Worm (Caenorhabditis elegans) whole organism, mixed stage, embryonic: ENCODE measurements around the gene tbc-10.

Experiments
- ces-1 ChIP-seq: fragments of 150-350 bp; optimal IDR thresholded peaks from 2 replicates; lab custom pipeline; 2014; ENCODE audit warnings: missing biosample characterization, missing genetic modification reagents, missing genetic modification characterization
- drap-1 ChIP-seq: fragments of 200-800 bp; sonication (Bioruptor generic); optimal IDR thresholded peaks from 3 replicates; lab custom pipeline; 2018; ENCODE audit warnings: mild to moderate bottlenecking, missing genetic modification characterization, missing compliant biosample characterization
- elt-1 ChIP-seq: sonication (generic microtip); optimal IDR thresholded peaks from 2 replicates; lab custom pipeline; 2017; ENCODE audit warnings: missing genetic modification characterization, mild to moderate bottlenecking, missing compliant biosample characterization, antibody characterized with exemption, moderate library complexity, borderline replicate concordance; ENCODE audit not compliant: insufficient read depth
- flh-1 ChIP-seq: fragments of 200-800 bp; sonication (Bioruptor generic); optimal IDR thresholded peaks from 2 replicates; lab custom pipeline; 2018; ENCODE audit warnings: mild to moderate bottlenecking, missing genetic modification characterization, moderate library complexity, missing compliant biosample characterization
- lin-32 ChIP-seq: fragments of 200-800 bp; sonication (Bioruptor generic); optimal IDR thresholded peaks from 2 replicates; lab custom pipeline; 2018; ENCODE audit warnings: mild to moderate bottlenecking, missing genetic modification characterization, missing compliant biosample characterization
- lsy-2 ChIP-seq: fragments of 150-350 bp; optimal IDR thresholded peaks from 2 replicates; lab custom pipeline; 2014; ENCODE audit warnings: missing biosample characterization, missing genetic modification characterization
- mab-5 ChIP-seq: fragments of 150-350 bp; optimal IDR thresholded peaks from 2 replicates; lab custom pipeline; 2014; ENCODE audit warnings: missing biosample characterization, missing genetic modification characterization
- nhr-237 ChIP-seq: fragments of 150-350 bp; optimal IDR thresholded peaks from 2 replicates; lab custom pipeline; 2014; ENCODE audit warnings: missing biosample characterization, missing genetic modification characterization
- nhr-28 ChIP-seq: fragments of 150-350 bp; optimal IDR thresholded peaks from 2 replicates; lab custom pipeline; 2014; ENCODE audit warnings: missing biosample characterization, missing genetic modification characterization
- nhr-76 ChIP-seq: sonication (generic microtip); optimal IDR thresholded peaks from 2 replicates; lab custom pipeline; 2017; ENCODE audit warnings: missing biosample characterization, missing genetic modification characterization
- pha-4 ChIP-seq: fragments of 150-350 bp; optimal IDR thresholded peaks from 2 replicates; lab custom pipeline; 2018; ENCODE audit warnings: missing biosample characterization, missing genetic modification reagents, missing genetic modification characterization
- snpc-4 ChIP-seq: fragments of 150-350 bp; optimal IDR thresholded peaks from 2 replicates; lab custom pipeline; 2014; ENCODE audit warnings: missing biosample characterization, missing genetic modification characterization
- unc-39 ChIP-seq: fragments of 150-350 bp; optimal IDR thresholded peaks from 2 replicates; lab custom pipeline; 2014; ENCODE audit warnings: missing biosample characterization, missing genetic modification characterization
- ztf-11 ChIP-seq: fragments of 150-350 bp; optimal IDR thresholded peaks from 2 replicates; lab custom pipeline; 2014; ENCODE audit warnings: missing biosample characterization, missing genetic modification characterization

- TF ChIP-seq nhr-28, result no peak
- TF ChIP-seq elt-1, result no peak
- no peak for TF ChIP-seq snpc-4
- no peak for TF ChIP-seq ces-1 (GFP tag; lab: Kevin White, UChicago)
- TF ChIP-seq mab-5 (tag; lab: Kevin White, UChicago), result no peak
- TF ChIP-seq nhr-76, result no peak
- no peak for TF ChIP-seq drap-1 (GFP tag; lab: Kevin White, UChicago)
- no peak for TF ChIP-seq lin-32
- TF ChIP-seq flh-1 (GFP tag; lab: Kevin White, UChicago), result no peak
- no peak for TF ChIP-seq pha-4 (tag; lab: Kevin White, UChicago)
- TF ChIP-seq lsy-2, result no peak
- TF ChIP-seq unc-39 (tag; lab: Kevin White, UChicago), result no peak
- TF ChIP-seq ztf-11 (tag; lab: Kevin White, UChicago), result no peak
- no peak for TF ChIP-seq nhr-237
Observed at ce11 chrIII:936037-936507, 47.0 kb upstream of the tbc-10 start, which contains the start of gene fbxa-55.
